Worm (Caenorhabditis elegans): Measurements from ENCODE around the gene srsx-35.

The srsx-35 gene

DNA sequence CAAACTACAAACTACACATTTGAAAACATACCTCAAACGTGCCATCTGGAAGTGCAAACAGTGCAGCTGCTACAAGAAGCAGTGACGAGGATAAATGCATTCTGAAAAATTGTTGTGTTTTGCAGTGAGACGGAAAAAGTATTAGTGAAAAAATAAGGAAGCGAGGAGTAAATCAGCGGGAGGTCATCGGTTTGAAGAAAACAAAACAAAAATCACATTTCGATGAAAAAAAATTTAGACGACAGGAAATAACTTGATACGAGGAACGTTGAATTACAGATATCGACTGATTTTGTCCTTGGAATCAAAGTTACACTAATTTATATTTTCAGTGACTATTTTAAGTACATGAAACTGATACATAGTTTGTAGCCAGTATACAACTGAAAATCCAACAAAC lies 10.4 kb downstream of the srsx-35 start, which contains the start of gene F53F8.4:
F53F8.4 (minus strand) TSS at position 101 of the 400 bp plus-strand sequence.
- TF ChIP-seq lin-13 (GFP tag; optimal IDR thresholded peaks at IDR 0.05) (no peak), lin-14 (GFP tag; optimal IDR thresholded peaks at IDR 0.05) (no peak), nhr-85 (tag) (peak; percentile 65), nhr-11 (tag; optimal IDR thresholded peaks at IDR 0.05) (no peak), tbx-2 (tag; optimal IDR thresholded peaks at IDR 0.05) (no peak), lsy-2 (tag; optimal IDR thresholded peaks at IDR 0.05) (no peak), rnt-1 (tag; optimal IDR thresholded peaks at IDR 0.05) (no peak), Y116A8C.19 (tag; optimal IDR thresholded peaks at IDR 0.05; ENCODE audit: borderline replicate concordance) (no peak), lir-3 (tag; optimal IDR thresholded peaks at IDR 0.05; ENCODE audit: poor library complexity) (no peak)

DNA sequence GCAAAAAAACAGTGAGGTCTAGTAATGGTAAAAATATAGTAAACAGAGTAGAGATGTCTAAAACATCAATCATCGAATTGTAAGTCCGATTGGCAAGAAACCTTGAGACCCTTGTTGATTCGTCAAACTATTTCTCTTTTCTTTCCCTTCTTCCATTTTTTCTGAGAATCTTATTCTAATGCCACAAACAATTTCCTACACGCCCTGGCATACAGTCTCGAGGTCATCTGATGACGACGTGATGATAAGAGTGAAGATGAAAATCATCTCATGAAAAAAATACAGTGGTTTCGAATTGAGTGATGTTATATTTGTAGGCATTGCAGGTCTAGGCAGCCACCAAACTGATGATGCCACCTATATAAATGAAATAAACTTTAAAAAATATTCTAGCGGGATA lies 11.7 kb downstream of the srsx-35 start:
- TF ChIP-seq egl-13 (tag; optimal IDR thresholded peaks at IDR 0.05) (no peak), C16A3.4 (tag; optimal IDR thresholded peaks at IDR 0.05) (no peak), nhr-19 (GFP tag; conservative IDR thresholded peaks at IDR 0.05) (peak; percentile 9; the same call in 1 of the 2 replicates), mef-2 (tag; optimal IDR thresholded peaks at IDR 0.05) (no peak), nhr-76 (tag; optimal IDR thresholded peaks at IDR 0.05) (no peak), mdl-1 (tag; optimal IDR thresholded peaks at IDR 0.05) (peak in 1 of 2 experiments; percentile 25), lin-35 (GFP tag; optimal IDR thresholded peaks at IDR 0.05) (peak in 1 of 2 experiments; percentile 8), isw-1 (GFP tag; IDR thresholded peaks at IDR 0.05) (no peak), snu-23 (GFP tag; optimal IDR thresholded peaks at IDR 0.05) (peak; percentile 68), blmp-1 (tag; optimal IDR thresholded peaks at IDR 0.05) (peak; percentile 57), nhr-237 (tag; optimal IDR thresholded peaks at IDR 0.05) (no peak), unc-62 (GFP tag; optimal IDR thresholded peaks at IDR 0.05) (no peak), lir-3 (tag; optimal IDR thresholded peaks at IDR 0.05; ENCODE audit: poor library complexity) (no peak), tbx-2 (tag; optimal IDR thresholded peaks at IDR 0.05) (peak; percentile 5), nhr-20 (tag; optimal IDR thresholded peaks at IDR 0.05) (peak; percentile 70), pag-3 (tag; optimal IDR thresholded peaks at IDR 0.05; ENCODE audit: borderline replicate concordance, insufficient read depth) (peak; percentile 91), elt-3 (tag; optimal IDR thresholded peaks at IDR 0.05) (peak in 4 of 6 experiments; percentile 44 to 78 (median 66)), skn-1 (tag; optimal IDR thresholded peaks at IDR 0.05) (peak; percentile 8), lin-15B (tag; optimal IDR thresholded peaks at IDR 0.05) (no peak), nhr-85 (tag) (peak; percentile 96), ces-1 (GFP tag; optimal IDR thresholded peaks at IDR 0.05) (no peak), nhr-71 (tag; optimal IDR thresholded peaks at IDR 0.05) (peak; percentile 56), unc-30 (tag; optimal IDR thresholded peaks at IDR 0.05) (no peak), fkh-8 (tag; optimal IDR thresholded peaks at IDR 0.05) (no peak), Y116A8C.19 (tag; optimal IDR thresholded peaks at IDR 0.05; ENCODE audit: borderline replicate concordance) (no peak), nhr-28 (tag; optimal IDR thresholded peaks at IDR 0.05) (no peak), dpl-1 (GFP tag; optimal IDR thresholded peaks at IDR 0.05) (peak in 1 of 3 experiments; percentile 17), nhr-47 (tag; optimal IDR thresholded peaks at IDR 0.05) (no peak), lin-14 (GFP tag; optimal IDR thresholded peaks at IDR 0.05) (peak; percentile 69), nhr-90 (tag; optimal IDR thresholded peaks at IDR 0.05; ENCODE audit: poor library complexity) (peak; percentile 26), ztf-4 (tag; optimal IDR thresholded peaks at IDR 0.05) (no peak), nhr-12 (tag; optimal IDR thresholded peaks at IDR 0.05) (no peak), lin-13 (GFP tag; optimal IDR thresholded peaks at IDR 0.05) (peak; percentile 23), unc-98 (GFP tag; IDR thresholded peaks at IDR 0.05) (no peak), sptf-1 (tag; optimal IDR thresholded peaks at IDR 0.05) (no peak), mep-1 (tag; optimal IDR thresholded peaks at IDR 0.05) (no peak)

DNA sequence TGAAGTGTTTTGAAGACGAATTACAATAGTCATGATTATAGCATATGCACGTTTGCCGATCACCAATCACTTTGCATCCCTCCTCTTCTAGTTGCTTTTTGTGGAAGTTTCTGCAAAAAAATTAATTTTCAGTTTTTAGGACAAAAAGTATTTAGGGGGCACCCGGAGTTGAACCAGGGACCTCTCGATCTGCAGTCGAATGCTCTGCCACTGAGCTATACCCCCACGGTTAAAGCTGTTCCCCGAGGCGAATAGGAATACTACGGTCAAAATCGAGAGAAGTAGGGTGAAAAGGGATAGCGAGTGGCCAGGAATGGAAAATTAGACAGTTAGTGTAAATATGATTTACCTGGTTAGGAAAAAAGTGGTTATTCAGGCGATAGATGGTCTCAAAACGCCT lies 12.7 kb downstream of the srsx-35 start:
- TF ChIP-seq sup-37 (GFP tag; optimal IDR thresholded peaks at IDR 0.05) (no peak), mdl-1 (tag; optimal IDR thresholded peaks at IDR 0.05) (peak in 1 of 2 experiments; percentile 20), fkh-4 (tag; optimal IDR thresholded peaks at IDR 0.05; ENCODE audit: borderline replicate concordance) (no peak), swsn-7 (tag; optimal IDR thresholded peaks at IDR 0.05) (peak; percentile 40), nhr-71 (tag; optimal IDR thresholded peaks at IDR 0.05) (peak; percentile 58), nhr-84 (tag; optimal IDR thresholded peaks at IDR 0.05) (no peak), C16A3.4 (tag; optimal IDR thresholded peaks at IDR 0.05) (no peak), ceh-82 (tag; optimal IDR thresholded peaks at IDR 0.05) (peak in 1 of 3 experiments; percentile 4), C04F5.9 (tag; optimal IDR thresholded peaks at IDR 0.05) (no peak), dpl-1 (GFP tag; optimal IDR thresholded peaks at IDR 0.05) (peak in 1 of 3 experiments; percentile 17), lin-14 (GFP tag; optimal IDR thresholded peaks at IDR 0.05) (peak; percentile 23), fkh-8 (tag; optimal IDR thresholded peaks at IDR 0.05) (peak; percentile 9), skn-1 (tag; optimal IDR thresholded peaks at IDR 0.05) (no peak), tbx-2 (tag; optimal IDR thresholded peaks at IDR 0.05) (peak; percentile 10), efl-3 (GFP tag; optimal IDR thresholded peaks at IDR 0.05) (no peak), lin-39 (tag; optimal IDR thresholded peaks at IDR 0.05) (peak; percentile 12), blmp-1 (tag; optimal IDR thresholded peaks at IDR 0.05) (no peak), dsc-1 (tag; optimal IDR thresholded peaks at IDR 0.05) (peak; percentile 6), snu-23 (GFP tag; optimal IDR thresholded peaks at IDR 0.05) (peak; percentile 50), sox-4 (tag; optimal IDR thresholded peaks at IDR 0.05) (no peak)

All from whole organism, L1 larva.